Worm (Caenorhabditis elegans): ENCODE data around the gene rpoa-49.

ce11 chrII:21953-22352, 22.9 kb upstream of the rpoa-49 start:
- TF ChIP-seq flt-1 (GFP tag; IDR thresholded peaks at IDR 0.05) (no peak), T22C8.4 (GFP tag; IDR thresholded peaks at IDR 0.05) (no peak), med-1 (GFP tag; optimal IDR thresholded peaks at IDR 0.05; ENCODE audit: insufficient read depth) (no peak), ztf-29 (GFP tag; IDR thresholded peaks at IDR 0.05) (no peak), ref-1 (GFP tag; conservative IDR thresholded peaks at IDR 0.05) (no peak), ztf-23 (GFP tag; IDR thresholded peaks at IDR 0.05) (no peak), tab-1 (GFP tag; IDR thresholded peaks at IDR 0.05) (no peak), cog-1 (tag; optimal IDR thresholded peaks at IDR 0.05) (no peak), klf-2 (GFP tag; conservative IDR thresholded peaks at IDR 0.05) (no peak)
